Fruit fly (Drosophila melanogaster): ENCODE results near the gene Snap24.
A peak's percentile ranks its signal among the peaks of the same experiment; 100 is the strongest.

Snap24 gene

dm6 chr3R:9783240-9783917 is 20.4 kb upstream of the Snap24 start (continued):
- no peak for TF ChIP-seq prd (optimal IDR thresholded peaks at IDR 0.05)
- 0 out of 3 replicates have a peak, but pooled peaks have one; percentile 17 for TF ChIP-seq prd (GFP tag; IDR thresholded peaks at IDR 0.05)
- no peak for TF ChIP-seq crp (GFP tag; optimal IDR thresholded peaks at IDR 0.05)
- no peak for TF ChIP-seq C15 (GFP tag; IDR thresholded peaks at IDR 0.05)
- no peak for TF ChIP-seq h (optimal IDR thresholded peaks at IDR 0.05)
- no peak for TF ChIP-seq HHEX (GFP tag; optimal IDR thresholded peaks at IDR 0.05)
- no peak for TF ChIP-seq TFAM (GFP tag; optimal IDR thresholded peaks at IDR 0.05)
- no peak for TF ChIP-seq CG12219 (GFP tag; optimal IDR thresholded peaks at IDR 0.05)
- peak in 1 of 2 experiments; percentile 36 for TF ChIP-seq Hr51 (GFP tag; optimal IDR thresholded peaks at IDR 0.05)
- no peak for TF ChIP-seq lbe (GFP tag; optimal IDR thresholded peaks at IDR 0.05)
- no peak for TF ChIP-seq hb (GFP tag; IDR thresholded peaks at IDR 0.05; ENCODE audit: partially characterized antibody)
- TF ChIP-seq MESR4 (GFP tag; optimal IDR thresholded peaks at IDR 0.05): no peak
- no peak for TF ChIP-seq CG34422 (GFP tag; IDR thresholded peaks at IDR 0.05)
- no peak for TF ChIP-seq CG4404 (GFP tag; IDR thresholded peaks at IDR 0.05)
- no peak for TF ChIP-seq Mad (GFP tag; optimal IDR thresholded peaks at IDR 0.05)
- peak; percentile 2 for TF ChIP-seq dmrt11E (tag; optimal IDR thresholded peaks at IDR 0.05)
- no peak for TF ChIP-seq hbn (GFP tag; IDR thresholded peaks at IDR 0.05; ENCODE audit: partially characterized antibody)
- TF ChIP-seq CG6791 (GFP tag; IDR thresholded peaks at IDR 0.05; ENCODE audit: partially characterized antibody): no peak
- TF ChIP-seq Med (GFP tag): no peak
- TF ChIP-seq otp (GFP tag; IDR thresholded peaks at IDR 0.05): no peak
- TF ChIP-seq Dll (GFP tag; IDR thresholded peaks at IDR 0.05; ENCODE audit: partially characterized antibody): no peak
- peak; percentile 15 for TF ChIP-seq grau (tag; optimal IDR thresholded peaks at IDR 0.05)
- no peak for TF ChIP-seq wor (GFP tag; IDR thresholded peaks at IDR 0.05)
- no peak for TF ChIP-seq CG7745 (tag; optimal IDR thresholded peaks at IDR 0.05)
- no peak for TF ChIP-seq Deaf1 (tag; optimal IDR thresholded peaks at IDR 0.05)
- no peak for TF ChIP-seq Hr3 (GFP tag; optimal IDR thresholded peaks at IDR 0.05)
- TF ChIP-seq CG43689 (GFP tag; IDR thresholded peaks at IDR 0.05): no peak
- TF ChIP-seq Hr39 (optimal IDR thresholded peaks at IDR 0.05): no peak
- no peak for TF ChIP-seq ac (GFP tag; optimal IDR thresholded peaks at IDR 0.05)
- peak; percentile 14 for TF ChIP-seq gsb-n (tag; optimal IDR thresholded peaks at IDR 0.05)
- no peak for TF ChIP-seq Lpt (GFP tag; optimal IDR thresholded peaks at IDR 0.05)
- TF ChIP-seq CG12659 (GFP tag; optimal IDR thresholded peaks at IDR 0.05): no peak
- TF ChIP-seq CkIIα-i1 (GFP tag; IDR thresholded peaks at IDR 0.05): no peak
- TF ChIP-seq pum (GFP tag; optimal IDR thresholded peaks at IDR 0.05): no peak
- no peak for TF ChIP-seq CG8089 (GFP tag; optimal IDR thresholded peaks at IDR 0.05)
- TF ChIP-seq CG3163 (GFP tag; optimal IDR thresholded peaks at IDR 0.05): no peak
- no peak for TF ChIP-seq Ets97D (GFP tag; optimal IDR thresholded peaks at IDR 0.05)
- no peak for TF ChIP-seq Lhr (GFP tag; optimal IDR thresholded peaks at IDR 0.05)
- peak; percentile 16 for TF ChIP-seq CG12391 (tag; optimal IDR thresholded peaks at IDR 0.05)
- no peak for TF ChIP-seq Dref (GFP tag; IDR thresholded peaks at IDR 0.05)
- no peak for TF ChIP-seq tio (GFP tag; optimal IDR thresholded peaks at IDR 0.05)
- TF ChIP-seq sima (GFP tag; optimal IDR thresholded peaks at IDR 0.05): no peak
- no peak for TF ChIP-seq CG14860 (GFP tag; IDR thresholded peaks at IDR 0.05; ENCODE audit: partially characterized antibody)
- TF ChIP-seq row (GFP tag; IDR thresholded peaks at IDR 0.05): peak; percentile 41; the same call in 1 of the 3 replicates
- TF ChIP-seq HmgD (GFP tag; optimal IDR thresholded peaks at IDR 0.05): no peak
- no peak for TF ChIP-seq p53 (GFP tag; optimal IDR thresholded peaks at IDR 0.05)
- no peak for TF ChIP-seq nerfin-2 (GFP tag; IDR thresholded peaks at IDR 0.05; ENCODE audit: partially characterized antibody)
- peak; percentile 29 for TF ChIP-seq ATbp (GFP tag; optimal IDR thresholded peaks at IDR 0.05)
- TF ChIP-seq danr (GFP tag; IDR thresholded peaks at IDR 0.05): no peak
- no peak for TF ChIP-seq fu2 (GFP tag; optimal IDR thresholded peaks at IDR 0.05)
- no peak for TF ChIP-seq Awh (GFP tag; IDR thresholded peaks at IDR 0.05)

Data from whole organism, embryonic.